Fruit fly (Drosophila melanogaster) whole organism, prepupa: ENCODE results near the gene CG4907.

Experiments used
- Blimp-1 ChIP-seq: fragments of 200-800 bp; sonication (Bioruptor generic); optimal IDR thresholded peaks from 3 replicates; lab custom pipeline; 2017; ENCODE audit warnings: missing biosample characterization, missing genetic modification characterization, mild to moderate bottlenecking, moderate library complexity, missing genetic modification reagents
- CG11294 ChIP-seq: fragments of 200-800 bp; sonication (Bioruptor generic); IDR thresholded peaks from 2 replicates; pipeline ENCODE4 v1.3.6; 2022; ENCODE audit warnings: missing biosample characterization, missing genetic modification characterization
- CG3032 ChIP-seq: fragments of 200-800 bp; optimal IDR thresholded peaks from 2 replicates; lab custom pipeline; 2019; ENCODE audit warnings: missing biosample characterization, mild to moderate bottlenecking, missing genetic modification characterization, moderate library complexity
- CG34406 ChIP-seq: fragments of 200-800 bp; sonication (Bioruptor generic); optimal IDR thresholded peaks from 3 replicates; lab custom pipeline; 2016; ENCODE audit warnings: missing biosample characterization, missing genetic modification characterization
- CG6163 ChIP-seq: fragments of 200-800 bp; sonication (Bioruptor generic); IDR thresholded peaks from 3 replicates; pipeline ENCODE4 v1.3.6; 2022; ENCODE audit warnings: missing biosample characterization, missing genetic modification characterization
- CG7368 ChIP-seq: fragments of 200-800 bp; sonication (Bioruptor generic); optimal IDR thresholded peaks from 3 replicates; lab custom pipeline; 2016; ENCODE audit warnings: missing biosample characterization, missing genetic modification characterization
- CG9139 ChIP-seq: fragments of 200-800 bp; sonication (Bioruptor generic); optimal IDR thresholded peaks from 3 replicates; lab custom pipeline; 2017; ENCODE audit warnings: missing biosample characterization, mild to moderate bottlenecking, missing genetic modification characterization
- Eip78C ChIP-seq: fragments of 200-800 bp; sonication (Bioruptor generic); peaks from one replicate; lab custom pipeline; 2016; ENCODE audit warnings: missing biosample characterization, missing genetic modification characterization
- Ets96B ChIP-seq: fragments of 200-800 bp; optimal IDR thresholded peaks from 2 replicates; lab custom pipeline; 2019; ENCODE audit warnings: missing biosample characterization, mild to moderate bottlenecking, missing genetic modification characterization, moderate library complexity
- OdsH ChIP-seq: fragments of 200-800 bp; sonication (Bioruptor generic); optimal IDR thresholded peaks from 3 replicates; lab custom pipeline; 2016; ENCODE audit warnings: missing biosample characterization, missing genetic modification characterization
- Sox102F ChIP-seq: fragments of 200-800 bp; sonication (Bioruptor generic); optimal IDR thresholded peaks from 2 replicates; lab custom pipeline; 2016; ENCODE audit warnings: missing biosample characterization, mild to moderate bottlenecking, missing genetic modification characterization

DNA sequence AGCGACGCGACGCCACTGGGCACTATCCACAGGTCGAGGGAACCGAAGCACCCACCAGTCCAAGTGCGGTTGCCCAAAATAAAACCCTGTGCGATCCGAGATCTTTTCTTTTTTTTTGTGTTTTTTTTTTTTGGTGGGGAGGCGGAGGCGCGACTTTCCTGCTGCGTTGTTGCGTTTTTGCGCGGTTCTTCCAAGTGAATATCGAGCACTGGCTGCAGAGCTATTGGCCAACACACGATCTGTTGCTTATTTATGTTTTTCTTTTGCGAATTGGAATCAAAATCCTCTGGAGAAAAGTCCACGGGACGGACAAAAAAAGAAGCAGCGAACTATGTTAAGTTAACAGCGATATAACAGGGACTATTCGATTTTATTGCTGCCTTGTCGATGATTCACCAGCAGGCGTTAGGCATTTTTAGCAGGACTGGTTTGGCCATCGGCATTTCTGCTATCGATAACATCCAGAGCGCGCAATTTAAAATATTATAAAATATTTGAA is 10.3 kb upstream of the CG4907 start, which contains the start of gene wge:
- TF ChIP-seq OdsH (GFP tag; lab: Kevin White, UChicago) (no peak), Ets96B (tag; lab: Kevin White, UChicago) (peak; percentile 64), CG34406 (GFP tag; lab: Kevin White, UChicago) (peak; percentile 46), CG7368 (GFP tag; lab: Kevin White, UChicago) (peak; percentile 23), Blimp-1 (GFP tag; lab: Kevin White, UChicago) (peak; percentile 11), CG6163 (GFP tag; lab: Robert Waterston, UW) (peak; percentile 63; the same call in 2 of the 3 replicates), Sox102F (GFP tag; lab: Kevin White, UChicago) (no peak), CG9139 (GFP tag; lab: Kevin White, UChicago) (peak; percentile 90), Eip78C (GFP tag; lab: Kevin White, UChicago) (peak; percentile 20), CG3032 (peak; percentile 64), CG11294 (GFP tag; lab: Robert Waterston, UW) (no peak)
